Fruit fly (Drosophila melanogaster) whole organism: ENCODE measurements around the gene CG15922.

Experiments
- CG8478 ChIP-seq: fragments of >200 bp; optimal IDR thresholded peaks from 2 replicates; lab custom pipeline; 2018; ENCODE audit warnings: inconsistent platforms
- EcR ChIP-seq, 2 experiments: fragments of >200 bp; optimal IDR thresholded peaks; 2 replicates each; lab custom pipeline; 2017; ENCODE audit warnings: missing biosample characterization in 2 of 2, missing genetic modification characterization in 2 of 2, missing genetic modification reagents in 2 of 2
- psq ChIP-seq: fragments of >200 bp; optimal IDR thresholded peaks from 2 replicates; lab custom pipeline; 2017

- TF ChIP-seq CG8478 (lab: Kevin White, UChicago) = no peak
- TF ChIP-seq psq (lab: Kevin White, UChicago) = no peak
- TF ChIP-seq EcR (GFP tag; optimal IDR thresholded peaks at IDR 0.05; lab: Kevin White, UChicago) = no peak
Observed at dm6 chr3R:20604078-20604477, 44.0 kb upstream of the CG15922 start.
